Worm (Caenorhabditis elegans) whole organism, young adult: ENCODE measurements around the gene alh-6.

Experiments
- B0035.1 ChIP-seq: sonication (generic microtip); optimal IDR thresholded peaks from 2 replicates; lab custom pipeline; 2016; ENCODE audit warnings: missing genetic modification characterization, mild to moderate bottlenecking, missing compliant biosample characterization, missing genotype, missing genetic modification reagents
- B0261.1 ChIP-seq: sonication (generic microtip); optimal IDR thresholded peaks from 2 replicates; lab custom pipeline; 2016; ENCODE audit warnings: mild to moderate bottlenecking, missing genetic modification characterization, moderate library complexity, missing compliant biosample characterization
- B0336.3 ChIP-seq: fragments of 200-800 bp; sonication (Bioruptor generic); IDR thresholded peaks from 2 replicates; pipeline ENCODE4 v1.3.6; 2022; ENCODE audit warnings: missing genetic modification characterization, missing compliant biosample characterization
- D2030.7 ChIP-seq: fragments of 200-800 bp; sonication (Bioruptor generic); IDR thresholded peaks from 2 replicates; pipeline ENCODE4 v1.3.6; 2022; ENCODE audit warnings: missing genetic modification reagents, missing genetic modification characterization, missing compliant biosample characterization
- F33H1.4 ChIP-seq: fragments of 200-800 bp; sonication (Bioruptor generic); IDR thresholded peaks from 2 replicates; pipeline ENCODE4 v1.3.6; 2022; ENCODE audit warnings: missing genetic modification reagents, missing genetic modification characterization, missing compliant biosample characterization
- F49E8.2 ChIP-seq: sonication (generic microtip); optimal IDR thresholded peaks from 3 replicates; lab custom pipeline; 2017; ENCODE audit warnings: missing genetic modification characterization, mild to moderate bottlenecking, missing compliant biosample characterization, antibody characterized with exemption, moderate library complexity; ENCODE audit not compliant: insufficient read depth
- T07F8.4 ChIP-seq: sonication (generic microtip); optimal IDR thresholded peaks from 2 replicates; lab custom pipeline; 2016; ENCODE audit warnings: mild to moderate bottlenecking, missing genetic modification characterization, moderate library complexity, missing compliant biosample characterization
- Y53G8AR.9 ChIP-seq: fragments of 200-800 bp; sonication (Bioruptor generic); conservative IDR thresholded peaks from 2 replicates; pipeline ENCODE4 v1.3.6; 2022; ENCODE audit warnings: missing genetic modification reagents, missing genetic modification characterization, missing compliant biosample characterization
- Y67H2A.10 ChIP-seq: fragments of 200-800 bp; sonication (Bioruptor generic); conservative IDR thresholded peaks from 2 replicates; pipeline ENCODE4 v1.3.6; 2022; ENCODE audit warnings: missing genetic modification reagents, missing genetic modification characterization, missing compliant biosample characterization
- atf-7 ChIP-seq: sonication (generic microtip); optimal IDR thresholded peaks from 2 replicates; lab custom pipeline; 2017; ENCODE audit warnings: mild to moderate bottlenecking, missing genetic modification characterization, missing compliant biosample characterization
- athp-1 ChIP-seq: sonication (generic microtip); optimal IDR thresholded peaks from 2 replicates; lab custom pipeline; 2017; ENCODE audit warnings: mild to moderate bottlenecking, missing genetic modification characterization, missing compliant biosample characterization
- attf-5 ChIP-seq: fragments of 200-800 bp; sonication (Bioruptor generic); optimal IDR thresholded peaks from 2 replicates; lab custom pipeline; 2018; ENCODE audit warnings: mild to moderate bottlenecking, missing genetic modification characterization, missing compliant biosample characterization
- attf-6 ChIP-seq: fragments of 200-800 bp; sonication (Bioruptor generic); IDR thresholded peaks from 2 replicates; pipeline ENCODE4 v1.3.6; 2022; ENCODE audit warnings: missing genetic modification reagents, missing genetic modification characterization, missing compliant biosample characterization
- bed-1 ChIP-seq: fragments of 200-800 bp; sonication (Bioruptor generic); IDR thresholded peaks from 2 replicates; pipeline ENCODE4 v1.3.6; 2022; ENCODE audit warnings: missing genetic modification reagents, missing genetic modification characterization, missing compliant biosample characterization
- ccch-3 ChIP-seq: fragments of 200-800 bp; sonication (Bioruptor generic); optimal IDR thresholded peaks from 2 replicates; lab custom pipeline; 2018; ENCODE audit warnings: mild to moderate bottlenecking, missing genetic modification characterization, missing compliant biosample characterization
- ceh-79 ChIP-seq: sonication (generic microtip); optimal IDR thresholded peaks from 2 replicates; lab custom pipeline; 2017; ENCODE audit warnings: mild to moderate bottlenecking, missing genetic modification characterization, missing compliant biosample characterization
- die-1 ChIP-seq: sonication (generic microtip); optimal IDR thresholded peaks from 2 replicates; lab custom pipeline; 2016; ENCODE audit warnings: missing genotype, mild to moderate bottlenecking, missing genetic modification characterization, missing compliant biosample characterization
- dox-1 ChIP-seq: fragments of 200-800 bp; sonication (Bioruptor generic); IDR thresholded peaks from 2 replicates; pipeline ENCODE4 v1.3.6; 2022; ENCODE audit warnings: missing genetic modification reagents, missing genetic modification characterization, missing compliant biosample characterization
- dpff-1 ChIP-seq: sonication (generic microtip); optimal IDR thresholded peaks from 2 replicates; lab custom pipeline; 2017; ENCODE audit warnings: mild to moderate bottlenecking, missing genetic modification characterization, missing compliant biosample characterization
- egl-44 ChIP-seq: fragments of 200-800 bp; sonication (Bioruptor generic); IDR thresholded peaks from 2 replicates; pipeline ENCODE4 v1.3.6; 2022; ENCODE audit warnings: missing genetic modification reagents, missing genetic modification characterization, missing compliant biosample characterization
- egrh-3 ChIP-seq: fragments of 200-800 bp; sonication (Bioruptor generic); IDR thresholded peaks from 2 replicates; pipeline ENCODE4 v1.3.6; 2022; ENCODE audit warnings: missing genetic modification reagents, missing genetic modification characterization, missing compliant biosample characterization
- ekl-4 ChIP-seq: fragments of 200-800 bp; sonication (Bioruptor generic); IDR thresholded peaks from 2 replicates; pipeline ENCODE4 v1.3.6; 2022; ENCODE audit warnings: missing genetic modification reagents, missing genetic modification characterization, missing compliant biosample characterization
- him-1 ChIP-seq: sonication (generic microtip); optimal IDR thresholded peaks from 2 replicates; lab custom pipeline; 2016; ENCODE audit warnings: missing genotype, missing genetic modification reagents, missing genetic modification characterization, missing compliant biosample characterization
- hlh-26 ChIP-seq: fragments of 200-800 bp; sonication (Bioruptor generic); conservative IDR thresholded peaks from 2 replicates; pipeline ENCODE4 v1.3.6; 2022; ENCODE audit warnings: missing genetic modification reagents, missing genetic modification characterization, missing compliant biosample characterization
- lag-1 ChIP-seq: fragments of 200-800 bp; sonication (Bioruptor generic); IDR thresholded peaks from 2 replicates; pipeline ENCODE4 v1.3.6; 2022; ENCODE audit warnings: missing genetic modification reagents, missing genetic modification characterization, missing compliant biosample characterization
- let-607 ChIP-seq, 2 experiments: fragments of 200-800 bp in 1 of 2; sonication (Bioruptor generic) in 1 of 2; sonication (generic microtip) in 1 of 2; optimal IDR thresholded peaks; 2 replicates each; lab custom pipeline; 2016 to 2018; ENCODE audit warnings: mild to moderate bottlenecking in 2 of 2, missing compliant biosample characterization in 2 of 2, missing genetic modification characterization in 2 of 2, moderate library complexity in 2 of 2, missing genotype in 1 of 2
- lin-26 ChIP-seq: fragments of 200-800 bp; sonication (Bioruptor generic); IDR thresholded peaks from 2 replicates; pipeline ENCODE4 v1.3.6; 2022; ENCODE audit warnings: missing genetic modification reagents, missing genetic modification characterization, missing compliant biosample characterization
- lin-54 ChIP-seq: fragments of 200-800 bp; sonication (Bioruptor generic); optimal IDR thresholded peaks from 2 replicates; lab custom pipeline; 2018; ENCODE audit warnings: mild to moderate bottlenecking, missing genetic modification characterization, missing compliant biosample characterization
- lsl-1 ChIP-seq: fragments of 200-800 bp; sonication (Bioruptor generic); optimal IDR thresholded peaks from 2 replicates; lab custom pipeline; 2018; ENCODE audit warnings: mild to moderate bottlenecking, missing genetic modification characterization, moderate library complexity, missing compliant biosample characterization
- madf-6 ChIP-seq: fragments of 200-800 bp; sonication (Bioruptor generic); IDR thresholded peaks from 2 replicates; pipeline ENCODE4 v1.3.6; 2022; ENCODE audit warnings: missing genetic modification reagents, missing genetic modification characterization, missing compliant biosample characterization
- mcd-1 ChIP-seq: fragments of 200-800 bp; sonication (Bioruptor generic); IDR thresholded peaks from 2 replicates; pipeline ENCODE4 v1.3.6; 2022; ENCODE audit warnings: missing genetic modification reagents, missing genetic modification characterization, missing compliant biosample characterization
- mel-28 ChIP-seq: sonication (generic microtip); optimal IDR thresholded peaks from 2 replicates; lab custom pipeline; 2016; ENCODE audit warnings: borderline replicate concordance, mild to moderate bottlenecking, missing genetic modification characterization, missing compliant biosample characterization
- pbrm-1 ChIP-seq: fragments of 200-800 bp; sonication (Bioruptor generic); IDR thresholded peaks from 2 replicates; pipeline ENCODE4 v1.3.6; 2022; ENCODE audit warnings: missing genetic modification reagents, missing genetic modification characterization, missing compliant biosample characterization
- pha-4 ChIP-seq: fragments of 150-350 bp; sonication (generic microtip); optimal IDR thresholded peaks from 2 replicates; lab custom pipeline; 2014; ENCODE audit warnings: missing biosample characterization, missing genetic modification reagents, missing genetic modification characterization
- rcor-1 ChIP-seq: fragments of 200-800 bp; sonication (Bioruptor generic); IDR thresholded peaks from 2 replicates; pipeline ENCODE4 v1.3.6; 2022; ENCODE audit warnings: missing genetic modification reagents, missing genetic modification characterization, missing compliant biosample characterization
- snpc-1.1 ChIP-seq: sonication (generic microtip); optimal IDR thresholded peaks from 2 replicates; lab custom pipeline; 2017; ENCODE audit warnings: missing genetic modification characterization, mild to moderate bottlenecking, missing compliant biosample characterization, antibody characterized with exemption, moderate library complexity, missing genotype, missing genetic modification reagents; ENCODE audit not compliant: insufficient read depth
- sptf-2 ChIP-seq: fragments of 200-800 bp; sonication (Bioruptor generic); optimal IDR thresholded peaks from 2 replicates; lab custom pipeline; 2018; ENCODE audit warnings: mild to moderate bottlenecking, missing genetic modification characterization, missing compliant biosample characterization
- tbp1 ChIP-seq: fragments of 200-800 bp; sonication (Bioruptor generic); optimal IDR thresholded peaks from 2 replicates; lab custom pipeline; 2018; ENCODE audit warnings: mild to moderate bottlenecking, missing genetic modification characterization, missing compliant biosample characterization
- unc-130 ChIP-seq: sonication (generic microtip); optimal IDR thresholded peaks from 2 replicates; lab custom pipeline; 2016; ENCODE audit warnings: missing genetic modification reagents, missing genetic modification characterization, missing compliant biosample characterization
- zfh-2 ChIP-seq: fragments of 200-800 bp; sonication (Bioruptor generic); conservative IDR thresholded peaks from 2 replicates; pipeline ENCODE4 v1.3.6; 2022; ENCODE audit warnings: missing genetic modification reagents, missing genetic modification characterization, missing compliant biosample characterization
- ztf-26 ChIP-seq: sonication (generic microtip); optimal IDR thresholded peaks from 2 replicates; lab custom pipeline; 2017; ENCODE audit warnings: missing genetic modification characterization, missing compliant biosample characterization
- ztf-28 ChIP-seq: fragments of 200-800 bp; sonication (Bioruptor generic); IDR thresholded peaks from 2 replicates; pipeline ENCODE4 v1.3.6; 2022; ENCODE audit warnings: missing genetic modification reagents, missing genetic modification characterization, missing compliant biosample characterization

alh-6 gene

DNA sequence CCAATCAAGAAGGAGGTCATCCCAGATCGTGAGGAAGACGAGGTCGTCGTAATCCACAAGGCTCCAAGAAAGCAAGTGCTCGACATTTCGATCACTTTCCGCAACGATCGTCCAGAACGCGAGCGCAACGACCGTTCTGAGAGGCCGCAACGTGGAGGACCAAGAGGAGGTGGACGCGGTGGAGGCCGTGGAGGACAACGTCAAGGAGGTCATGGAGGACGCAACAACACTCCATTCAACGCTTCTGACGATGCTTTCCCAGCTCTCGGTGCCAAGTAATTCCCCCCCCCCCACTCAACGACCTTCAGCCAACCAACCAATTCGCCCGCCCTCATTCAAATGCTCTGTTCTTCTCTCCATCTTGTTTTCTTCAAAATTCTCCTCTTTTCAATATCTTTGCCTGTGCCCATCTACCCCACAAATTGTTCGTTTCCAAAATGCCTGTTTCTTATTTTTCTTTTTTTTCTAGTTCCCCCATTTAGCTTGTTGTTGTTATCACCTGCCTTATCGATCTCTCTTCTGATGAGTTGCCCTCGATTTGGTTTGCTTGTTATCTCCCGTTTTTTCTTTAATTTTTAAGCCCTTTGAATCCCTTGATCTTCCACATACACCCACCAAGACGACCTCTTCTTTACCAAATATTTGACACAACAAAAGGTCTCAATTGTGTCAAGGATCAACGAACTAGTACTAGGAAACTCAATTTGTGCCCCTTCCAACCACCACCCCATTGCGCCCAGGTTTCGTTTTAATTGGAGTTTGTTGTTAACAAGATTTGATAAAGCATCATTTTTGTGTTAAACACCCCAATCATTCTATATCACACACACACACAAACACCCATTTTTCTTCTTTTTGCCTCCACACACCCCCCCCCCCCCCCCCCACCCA, 12.6 kb upstream of the alh-6 start (continued):
- TF ChIP-seq B0035.1 (no peak), rcor-1 (GFP tag; lab: Robert Waterston, UW) (0 out of 2 replicates have a peak, but pooled peaks have one; percentile 11), ztf-28 (GFP tag; lab: Robert Waterston, UW) (no peak), Y67H2A.10 (GFP tag; lab: Robert Waterston, UW) (no peak), pha-4 (tag; lab: Kevin White, UChicago) (no peak), ekl-4 (GFP tag; lab: Robert Waterston, UW) (peak; percentile 10; the same call in 1 of the 2 replicates), B0336.3 (GFP tag; lab: Robert Waterston, UW) (no peak), attf-6 (GFP tag; lab: Robert Waterston, UW) (peak; percentile 29; the same call in 1 of the 2 replicates), pbrm-1 (GFP tag; lab: Robert Waterston, UW) (peak; percentile 16; the same call in 1 of the 2 replicates), unc-130 (GFP tag; lab: Kevin White, UChicago) (no peak), T07F8.4 (no peak), hlh-26 (GFP tag; lab: Robert Waterston, UW) (no peak), die-1 (tag; lab: Kevin White, UChicago) (no peak), bed-1 (no peak), zfh-2 (GFP tag; lab: Robert Waterston, UW) (peak; percentile 66)

DNA sequence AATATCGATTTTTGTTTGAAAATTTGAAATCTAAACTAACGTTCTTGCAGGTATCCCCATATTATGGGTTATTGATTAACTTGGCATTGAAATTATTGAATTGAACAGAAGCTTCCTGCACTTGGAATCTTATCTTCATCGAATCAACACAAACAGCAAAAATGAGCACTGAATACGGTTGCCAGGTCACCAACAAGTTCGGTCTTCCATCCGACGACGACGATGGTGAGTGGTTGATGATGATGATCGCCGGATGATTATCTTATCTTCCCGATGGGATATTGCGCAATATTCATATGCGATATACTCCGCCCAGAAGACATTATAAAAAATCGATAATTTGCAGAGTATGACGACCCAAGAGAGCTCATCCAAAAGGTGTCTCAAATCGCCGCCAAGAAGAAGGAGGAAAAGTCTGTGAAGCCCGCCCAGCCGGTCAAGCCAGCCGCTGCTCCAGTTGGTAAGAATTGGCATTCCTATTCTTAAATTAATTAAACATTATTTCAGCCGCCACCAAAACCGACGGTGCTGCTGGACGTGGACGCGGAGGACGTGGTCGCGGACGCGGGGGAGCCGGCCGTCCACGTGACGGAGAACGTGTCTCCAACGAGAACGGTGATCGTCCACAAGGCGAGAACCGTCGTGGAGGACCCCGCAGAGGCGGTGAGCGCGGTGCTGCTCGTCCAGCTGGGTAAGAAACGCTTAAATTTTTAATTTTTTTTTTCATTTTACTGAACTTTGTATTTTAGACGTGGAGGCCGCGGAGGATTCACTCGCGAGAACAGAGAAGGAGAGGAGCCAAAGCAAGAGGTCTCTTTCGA, 11.3 kb upstream of the alh-6 start, which contains the start of gene vig-1:
TSS of gene vig-1 (plus strand) at position 51 of the 821 bp plus-strand sequence.
- no peak for TF ChIP-seq B0261.1 (tag; lab: Kevin White, UChicago)
- no peak for TF ChIP-seq unc-130 (GFP tag; lab: Kevin White, UChicago)
- no peak for TF ChIP-seq him-1 (tag; lab: Kevin White, UChicago)
- TF ChIP-seq attf-6 (GFP tag; lab: Robert Waterston, UW): peak; percentile 12; the same call in 1 of the 2 replicates
- peak; percentile 66 for TF ChIP-seq dox-1 (GFP tag; lab: Robert Waterston, UW)
- peak; percentile 20; the same call in 1 of the 2 replicates for TF ChIP-seq F33H1.4 (GFP tag; lab: Robert Waterston, UW)
- TF ChIP-seq ccch-3: no peak
- no peak for TF ChIP-seq pbrm-1 (GFP tag; lab: Robert Waterston, UW)
- TF ChIP-seq dpff-1 (tag; lab: Kevin White, UChicago): no peak
- no peak for TF ChIP-seq lag-1
- TF ChIP-seq madf-6 (GFP tag; lab: Robert Waterston, UW): peak; percentile 8; the same call in 1 of the 2 replicates
- peak; percentile 88 for TF ChIP-seq egrh-3 (GFP tag; lab: Robert Waterston, UW)
- TF ChIP-seq B0336.3 (GFP tag; lab: Robert Waterston, UW): peak; percentile 59
- TF ChIP-seq snpc-1.1 (tag; lab: Kevin White, UChicago): no peak
- TF ChIP-seq mcd-1 (GFP tag; lab: Robert Waterston, UW): peak; percentile 58
- TF ChIP-seq egl-44 (GFP tag; lab: Robert Waterston, UW): peak; percentile 27; the same call in 1 of the 2 replicates
- no peak for TF ChIP-seq T07F8.4
- peak; percentile 90 for TF ChIP-seq zfh-2 (GFP tag; lab: Robert Waterston, UW)
- TF ChIP-seq F49E8.2 (tag; lab: Kevin White, UChicago): no peak
- TF ChIP-seq attf-5 (GFP tag; lab: Kevin White, UChicago): peak; percentile 24
- peak; percentile 57; the same call in 1 of the 2 replicates for TF ChIP-seq Y53G8AR.9 (GFP tag; lab: Robert Waterston, UW)
- no peak for TF ChIP-seq ceh-79
- TF ChIP-seq ztf-26 (tag; lab: Kevin White, UChicago): no peak
- peak; percentile 38 for TF ChIP-seq lin-54
- TF ChIP-seq sptf-2 (GFP tag; lab: Kevin White, UChicago): no peak
- TF ChIP-seq tbp1: no peak
- TF ChIP-seq atf-7: no peak
- TF ChIP-seq mel-28 (tag; lab: Kevin White, UChicago): no peak
- TF ChIP-seq D2030.7 (GFP tag; lab: Robert Waterston, UW): no peak
- TF ChIP-seq lsl-1 (GFP tag; lab: Kevin White, UChicago): peak; percentile 46
- TF ChIP-seq lin-26 (GFP tag; lab: Robert Waterston, UW): 0 out of 2 replicates have a peak, but pooled peaks have one; percentile 26
- peak; percentile 5 for TF ChIP-seq athp-1 (tag; lab: Kevin White, UChicago)
- no peak for TF ChIP-seq let-607 (tag; optimal IDR thresholded peaks at IDR 0.05; lab: Kevin White, UChicago)
